Worm (Caenorhabditis elegans): ENCODE data around the gene srab-20.

Gene srab-20

ce11 chrV:3476228-3476627 lies 47.4 kb downstream of the srab-20 start:
- TF ChIP-seq pes-1 (GFP tag; IDR thresholded peaks at IDR 0.05) = no peak

- no peak for TF ChIP-seq scrt-1 (GFP tag; IDR thresholded peaks at IDR 0.05)
- TF ChIP-seq hmbx-1 (tag; optimal IDR thresholded peaks at IDR 0.05) = no peak
- no peak for TF ChIP-seq F13C5.2 (tag; optimal IDR thresholded peaks at IDR 0.05)
- no peak for TF ChIP-seq flt-1 (GFP tag; IDR thresholded peaks at IDR 0.05)
- TF ChIP-seq pes-1 (GFP tag; IDR thresholded peaks at IDR 0.05) = no peak
- TF ChIP-seq tbx-37 (GFP tag; conservative IDR thresholded peaks at IDR 0.05) = no peak
- TF ChIP-seq ceh-13 (GFP tag; optimal IDR thresholded peaks at IDR 0.05) = no peak
- TF ChIP-seq tbx-11 (GFP tag; IDR thresholded peaks at IDR 0.05) = no peak
- no peak for TF ChIP-seq sea-1 (GFP tag; conservative IDR thresholded peaks at IDR 0.05)
- no peak for TF ChIP-seq B0310.2 (tag; optimal IDR thresholded peaks at IDR 0.05)
- TF ChIP-seq aly-1 (tag; optimal IDR thresholded peaks at IDR 0.05) = no peak
- TF ChIP-seq ets-7 (tag; optimal IDR thresholded peaks at IDR 0.05) = no peak
- no peak for TF ChIP-seq hmg-4 (GFP tag; optimal IDR thresholded peaks at IDR 0.05)
- no peak for TF ChIP-seq ceh-36 (tag; optimal IDR thresholded peaks at IDR 0.05)
- no peak for TF ChIP-seq ama-1 (optimal IDR thresholded peaks at IDR 0.05)
These were observed 48.7 kb downstream of the srab-20 start, which contains the start of gene srbc-31 for ce11 chrV:3477496-3477895. Gene srbc-31 (minus strand): TSS chrV:3477596.
